Worm (Caenorhabditis elegans): ENCODE measurements around the gene spp-16.

spp-16 gene

ce11 chrV:10939990-10940570 lies 39.0 kb upstream of the spp-16 start:
- TF ChIP-seq nhr-21 (tag; optimal IDR thresholded peaks at IDR 0.05), result peak; percentile 68
- TF ChIP-seq sma-9 (GFP tag; optimal IDR thresholded peaks at IDR 0.05), result peak; percentile 65
- TF ChIP-seq sma-9 (tag; optimal IDR thresholded peaks at IDR 0.05), result no peak
- TF ChIP-seq lin-13 (GFP tag; optimal IDR thresholded peaks at IDR 0.05), result no peak
- no peak for TF ChIP-seq nhr-6 (tag; optimal IDR thresholded peaks at IDR 0.05)
- no peak for TF ChIP-seq ceh-16 (tag; optimal IDR thresholded peaks at IDR 0.05)
- no peak for TF ChIP-seq nhr-23 (tag; optimal IDR thresholded peaks at IDR 0.05)
- TF ChIP-seq zag-1 (tag; optimal IDR thresholded peaks at IDR 0.05), result no peak
- no peak for TF ChIP-seq elt-3 (tag; optimal IDR thresholded peaks at IDR 0.05)
- no peak for TF ChIP-seq R02D3.7 (tag; optimal IDR thresholded peaks at IDR 0.05)
- peak; percentile 24 for TF ChIP-seq unc-62 (GFP tag; optimal IDR thresholded peaks at IDR 0.05)
- TF ChIP-seq egl-27 (tag; optimal IDR thresholded peaks at IDR 0.05), result no peak

- TF ChIP-seq R02D3.7 (tag; optimal IDR thresholded peaks at IDR 0.05) (no peak), ztf-1 (GFP tag; conservative IDR thresholded peaks at IDR 0.05) (no peak), lin-13 (GFP tag; optimal IDR thresholded peaks at IDR 0.05) (no peak), ama-1 (optimal IDR thresholded peaks at IDR 0.05) (no peak), snpc-4 (tag; optimal IDR thresholded peaks at IDR 0.05) (no peak), nhr-6 (tag; optimal IDR thresholded peaks at IDR 0.05) (no peak), F13H6.1 (tag; optimal IDR thresholded peaks at IDR 0.05) (peak; percentile 26), nhr-129 (tag; optimal IDR thresholded peaks at IDR 0.05) (peak; percentile 99), ceh-82 (tag; optimal IDR thresholded peaks at IDR 0.05) (no peak), nhr-23 (tag; optimal IDR thresholded peaks at IDR 0.05) (no peak), unc-62 (GFP tag; optimal IDR thresholded peaks at IDR 0.05) (no peak), nhr-12 (tag; optimal IDR thresholded peaks at IDR 0.05) (no peak), sma-9 (GFP tag; optimal IDR thresholded peaks at IDR 0.05) (peak; percentile 68), sma-9 (tag; optimal IDR thresholded peaks at IDR 0.05) (no peak), egl-27 (tag; optimal IDR thresholded peaks at IDR 0.05) (no peak), zag-1 (tag; optimal IDR thresholded peaks at IDR 0.05) (no peak), sma-3 (GFP tag; optimal IDR thresholded peaks at IDR 0.05) (no peak), nhr-77 (tag; optimal IDR thresholded peaks at IDR 0.05) (no peak), dmd-4 (tag; optimal IDR thresholded peaks at IDR 0.05) (no peak), alr-1 (tag; optimal IDR thresholded peaks at IDR 0.05) (no peak), gmeb-1 (tag; optimal IDR thresholded peaks at IDR 0.05) (peak; percentile 23), nhr-25 (tag; optimal IDR thresholded peaks at IDR 0.05) (no peak), skn-1 (tag; optimal IDR thresholded peaks at IDR 0.05) (no peak), sem-4 (tag; optimal IDR thresholded peaks at IDR 0.05) (no peak), nhr-11 (tag; optimal IDR thresholded peaks at IDR 0.05) (no peak), aly-2 (tag; optimal IDR thresholded peaks at IDR 0.05) (no peak), ztf-4 (tag; optimal IDR thresholded peaks at IDR 0.05) (no peak), fos-1 (tag; optimal IDR thresholded peaks at IDR 0.05) (peak; percentile 58), ceh-16 (tag; optimal IDR thresholded peaks at IDR 0.05) (no peak), mbf-1 (tag; optimal IDR thresholded peaks at IDR 0.05) (no peak), Y55F3AM.14 (GFP tag; optimal IDR thresholded peaks at IDR 0.05) (no peak), lsy-2 (tag; optimal IDR thresholded peaks at IDR 0.05) (no peak), elt-1 (tag; optimal IDR thresholded peaks at IDR 0.05) (no peak), nhr-237 (tag; optimal IDR thresholded peaks at IDR 0.05) (no peak), mdl-1 (tag; optimal IDR thresholded peaks at IDR 0.05) (no peak), unc-39 (tag; optimal IDR thresholded peaks at IDR 0.05) (no peak), ZK546.5 (tag; optimal IDR thresholded peaks at IDR 0.05) (no peak), blmp-1 (tag; optimal IDR thresholded peaks at IDR 0.05; ENCODE audit: insufficient read depth) (no peak), crh-2 (tag; optimal IDR thresholded peaks at IDR 0.05) (peak; percentile 47), mab-5 (tag; optimal IDR thresholded peaks at IDR 0.05) (no peak), nhr-10 (tag; optimal IDR thresholded peaks at IDR 0.05) (no peak), C34F6.9 (tag; optimal IDR thresholded peaks at IDR 0.05) (peak; percentile 28), ztf-11 (tag; optimal IDR thresholded peaks at IDR 0.05) (no peak), lin-11 (tag; optimal IDR thresholded peaks at IDR 0.05) (no peak), elt-3 (tag; optimal IDR thresholded peaks at IDR 0.05) (no peak), peb-1 (tag; optimal IDR thresholded peaks at IDR 0.05) (no peak), nhr-21 (tag; optimal IDR thresholded peaks at IDR 0.05) (peak; percentile 20), unc-55 (GFP tag; optimal IDR thresholded peaks at IDR 0.05) (no peak), lin-39 (tag; optimal IDR thresholded peaks at IDR 0.05) (no peak)
These were observed 37.6 kb upstream of the spp-16 start, which contains the start of gene F17C11.11 for ce11 chrV:10938739-10939138. Gene F17C11.11 (minus strand): TSS chrV:10938817.
